Fruit fly (Drosophila melanogaster): ENCODE measurements around the gene dmrt99B.

The dmrt99B gene

dm6 chr3R:29692009-29692641 lies at the start of gene dmrt99B:
TSS of gene dmrt99B (plus strand) at chr3R:29692591.
- TF ChIP-seq HLH3B (GFP tag; IDR thresholded peaks at IDR 0.05) = no peak
- no peak for TF ChIP-seq CG16813 (GFP tag; IDR thresholded peaks at IDR 0.05; ENCODE audit: partially characterized antibody)
- no peak for TF ChIP-seq esg (GFP tag; conservative IDR thresholded peaks at IDR 0.05)
- TF ChIP-seq cg (GFP tag; optimal IDR thresholded peaks at IDR 0.05) = peak; percentile 81
- no peak for TF ChIP-seq zf30C (GFP tag; optimal IDR thresholded peaks at IDR 0.05)
- peak in 1 of 2 experiments; percentile 24 for TF ChIP-seq Trl (optimal IDR thresholded peaks at IDR 0.05)
- TF ChIP-seq Trl (GFP tag; optimal IDR thresholded peaks at IDR 0.05) = no peak
- TF ChIP-seq scrt (GFP tag; optimal IDR thresholded peaks at IDR 0.05) = no peak
- TF ChIP-seq bowl (GFP tag; IDR thresholded peaks at IDR 0.05) = no peak
- no peak for TF ChIP-seq gt (GFP tag; IDR thresholded peaks at IDR 0.05)
- TF ChIP-seq bab2 (GFP tag; optimal IDR thresholded peaks at IDR 0.05) = no peak
- peak; percentile 74 for TF ChIP-seq CG7372 (GFP tag; IDR thresholded peaks at IDR 0.05)
- peak; percentile 96 for TF ChIP-seq Nf-YC (tag; optimal IDR thresholded peaks at IDR 0.05)
- no peak for TF ChIP-seq CG1792 (GFP tag; optimal IDR thresholded peaks at IDR 0.05)
- no peak for TF ChIP-seq CG30403 (GFP tag; optimal IDR thresholded peaks at IDR 0.05)
- no peak for TF ChIP-seq pb (GFP tag; optimal IDR thresholded peaks at IDR 0.05)
- no peak for TF ChIP-seq fd102C (GFP tag; optimal IDR thresholded peaks at IDR 0.05)
- TF ChIP-seq ase (GFP tag; IDR thresholded peaks at IDR 0.05) = no peak
- no peak for TF ChIP-seq Awh (GFP tag; IDR thresholded peaks at IDR 0.05)
- TF ChIP-seq mam (GFP tag; optimal IDR thresholded peaks at IDR 0.05) = no peak
- no peak for TF ChIP-seq unc-4 (GFP tag; IDR thresholded peaks at IDR 0.05; ENCODE audit: partially characterized antibody)
- no peak for TF ChIP-seq mirr (GFP tag; optimal IDR thresholded peaks at IDR 0.05)
- TF ChIP-seq chinmo (GFP tag; IDR thresholded peaks at IDR 0.05; ENCODE audit: partially characterized antibody) = 0 out of 4 replicates have a peak, but pooled peaks have one; percentile 17
- TF ChIP-seq ara (GFP tag; IDR thresholded peaks at IDR 0.05) = no peak
- TF ChIP-seq CG9932 (GFP tag; IDR thresholded peaks at IDR 0.05) = no peak
- TF ChIP-seq CG14050 (GFP tag; IDR thresholded peaks at IDR 0.05) = no peak
- peak; percentile 91 for TF ChIP-seq Adf1 (GFP tag; IDR thresholded peaks at IDR 0.05)
- TF ChIP-seq Dll (GFP tag; IDR thresholded peaks at IDR 0.05; ENCODE audit: partially characterized antibody) = peak; percentile 38; the same call in 1 of the 4 replicates
- TF ChIP-seq CG9215 (GFP tag; IDR thresholded peaks at IDR 0.05) = no peak
- peak; percentile 5 for TF ChIP-seq Med (GFP tag)
- TF ChIP-seq Nf-YB (GFP tag; optimal IDR thresholded peaks at IDR 0.05) = peak; percentile 96
- TF ChIP-seq CG11504 (tag; optimal IDR thresholded peaks at IDR 0.05) = no peak
- no peak for TF ChIP-seq Lhr (GFP tag; optimal IDR thresholded peaks at IDR 0.05)
- TF ChIP-seq CG32767 (GFP tag; IDR thresholded peaks at IDR 0.05) = 0 out of 2 replicates have a peak, but pooled peaks have one; percentile 15
- no peak for TF ChIP-seq fd64A (GFP tag; optimal IDR thresholded peaks at IDR 0.05)
- peak; percentile 10 for TF ChIP-seq CG15479 (GFP tag; optimal IDR thresholded peaks at IDR 0.05)
- no peak for TF ChIP-seq NK7.1 (GFP tag; optimal IDR thresholded peaks at IDR 0.05)
- no peak for TF ChIP-seq Mrtf (GFP tag; IDR thresholded peaks at IDR 0.05)
- TF ChIP-seq salm (tag; optimal IDR thresholded peaks at IDR 0.05) = no peak
- peak; percentile 84; the same call in 1 of the 2 replicates for TF ChIP-seq seq (GFP tag; IDR thresholded peaks at IDR 0.05)
- peak; percentile 57 for TF ChIP-seq dmrt99B (tag; optimal IDR thresholded peaks at IDR 0.05)
- TF ChIP-seq schlank (tag; optimal IDR thresholded peaks at IDR 0.05) = no peak
- peak; percentile 10 for TF ChIP-seq Deaf1 (tag; optimal IDR thresholded peaks at IDR 0.05)
- TF ChIP-seq CG3995 (GFP tag; optimal IDR thresholded peaks at IDR 0.05) = no peak
- TF ChIP-seq NC2α (GFP tag; optimal IDR thresholded peaks at IDR 0.05) = no peak
- no peak for TF ChIP-seq CkIIα-i1 (GFP tag; IDR thresholded peaks at IDR 0.05)
- no peak for TF ChIP-seq tio (GFP tag; optimal IDR thresholded peaks at IDR 0.05)
- TF ChIP-seq Camta (GFP tag; optimal IDR thresholded peaks at IDR 0.05) = no peak
- TF ChIP-seq grau (tag; optimal IDR thresholded peaks at IDR 0.05) = peak; percentile 6
- TF ChIP-seq CG7357 (GFP tag; IDR thresholded peaks at IDR 0.05) = no peak
- TF ChIP-seq pfk (GFP tag; optimal IDR thresholded peaks at IDR 0.05) = no peak

Data from whole organism, embryonic.